In genomic region chr3R:9013765-9014380, dm6 we compare ENCODE assay signal across 1 fruit fly cellular context.
TF ChIP-seq lines count a peak whose summit lies in the region.

No protein-coding gene starts in this region.

TF ChIP-seq in whole organism, embryonic, 481 proteins besides CTCF, POLR2A, EP300 and RAD21 (continued from another document and continues in another):
- TF ChIP-seq stwl (tag; optimal IDR thresholded peaks at IDR 0.05; lab: Kevin White, UChicago): peak; percentile 50
- TF ChIP-seq CG18476 (GFP tag; optimal IDR thresholded peaks at IDR 0.05; lab: Kevin White, UChicago): peak; percentile 17
- no peak for TF ChIP-seq Sry-β (GFP tag; optimal IDR thresholded peaks at IDR 0.05; lab: Kevin White, UChicago)
- peak; percentile 16 for TF ChIP-seq CG30020 (tag; optimal IDR thresholded peaks at IDR 0.05; lab: Kevin White, UChicago)
- TF ChIP-seq Rfx (GFP tag; IDR thresholded peaks at IDR 0.05; lab: Robert Waterston, UW): peak; percentile 56
- TF ChIP-seq CG10462 (GFP tag; optimal IDR thresholded peaks at IDR 0.05; lab: Kevin White, UChicago): no peak
- peak; percentile 52 for TF ChIP-seq Hsf (GFP tag; optimal IDR thresholded peaks at IDR 0.05; lab: Kevin White, UChicago)
- 0 out of 2 replicates have a peak, but pooled peaks have one; percentile 23 for TF ChIP-seq Dref (GFP tag; IDR thresholded peaks at IDR 0.05; lab: Robert Waterston, UW)
- TF ChIP-seq Camta (GFP tag; optimal IDR thresholded peaks at IDR 0.05; lab: Kevin White, UChicago): peak; percentile 44
- peak; percentile 3 for TF ChIP-seq CG4820 (GFP tag; optimal IDR thresholded peaks at IDR 0.05; lab: Kevin White, UChicago)
- peak; percentile 35 for TF ChIP-seq CG9437 (GFP tag; optimal IDR thresholded peaks at IDR 0.05; lab: Kevin White, UChicago)
- TF ChIP-seq CG8290 (GFP tag; optimal IDR thresholded peaks at IDR 0.05; lab: Kevin White, UChicago): peak; percentile 44
- TF ChIP-seq CG8290 (tag; optimal IDR thresholded peaks at IDR 0.05; lab: Kevin White, UChicago): peak in 1 of 2 experiments; percentile 11
- TF ChIP-seq fu2 (GFP tag; optimal IDR thresholded peaks at IDR 0.05; lab: Kevin White, UChicago): peak; percentile 53
- peak; percentile 61 to 95 for TF ChIP-seq Pdp1 (GFP tag; optimal IDR thresholded peaks at IDR 0.05; lab: Kevin White, UChicago)
- 0 out of 3 replicates have a peak, but pooled peaks have one; percentile 53 for TF ChIP-seq sr (GFP tag; IDR thresholded peaks at IDR 0.05; lab: Robert Waterston, UW)
- peak; percentile 45 for TF ChIP-seq pnt (GFP tag; optimal IDR thresholded peaks at IDR 0.05; lab: Kevin White, UChicago)
- TF ChIP-seq CG11456 (GFP tag; IDR thresholded peaks at IDR 0.05; lab: Robert Waterston, UW): 0 out of 3 replicates have a peak, but pooled peaks have one; percentile 21
- TF ChIP-seq CG12104 (GFP tag; optimal IDR thresholded peaks at IDR 0.05; lab: Kevin White, UChicago): peak; percentile 53
- TF ChIP-seq CG12299 (tag; optimal IDR thresholded peaks at IDR 0.05; lab: Kevin White, UChicago): no peak
- TF ChIP-seq CG12942 (GFP tag; optimal IDR thresholded peaks at IDR 0.05; lab: Kevin White, UChicago): peak; percentile 40
- TF ChIP-seq Nf-YB (GFP tag; optimal IDR thresholded peaks at IDR 0.05; lab: Kevin White, UChicago): peak; percentile 28
- TF ChIP-seq Hr39 (optimal IDR thresholded peaks at IDR 0.05; lab: Kevin White, UChicago): no peak
- TF ChIP-seq CG31365 (tag; optimal IDR thresholded peaks at IDR 0.05; lab: Kevin White, UChicago): no peak
- no peak; the same call in 1 of the 2 replicates for TF ChIP-seq sens-2 (GFP tag; IDR thresholded peaks at IDR 0.05; lab: Robert Waterston, UW)
- TF ChIP-seq Mrtf (GFP tag; IDR thresholded peaks at IDR 0.05; lab: Robert Waterston, UW): 0 out of 3 replicates have a peak, but pooled peaks have one; percentile 20
- no peak for TF ChIP-seq CG2129 (GFP tag; IDR thresholded peaks at IDR 0.05; lab: Robert Waterston, UW; ENCODE audit: partially characterized antibody)
- peak; percentile 46; the same call in 1 of the 2 replicates for TF ChIP-seq Scr (GFP tag; IDR thresholded peaks at IDR 0.05; lab: Robert Waterston, UW; ENCODE audit: partially characterized antibody)
- TF ChIP-seq Med (GFP tag; lab: Kevin White, UChicago): peak; percentile 91
- TF ChIP-seq gcm (GFP tag; optimal IDR thresholded peaks at IDR 0.05; lab: Kevin White, UChicago): peak; percentile 7
- TF ChIP-seq CG6683 (GFP tag; optimal IDR thresholded peaks at IDR 0.05; lab: Kevin White, UChicago): no peak
- peak; percentile 42 for TF ChIP-seq Side (GFP tag; optimal IDR thresholded peaks at IDR 0.05; lab: Kevin White, UChicago)
- TF ChIP-seq sim (GFP tag; IDR thresholded peaks at IDR 0.05; lab: Robert Waterston, UW): no peak
- TF ChIP-seq CG14710 (tag; optimal IDR thresholded peaks at IDR 0.05; lab: Kevin White, UChicago): peak; percentile 26
- TF ChIP-seq CG15479 (GFP tag; optimal IDR thresholded peaks at IDR 0.05; lab: Kevin White, UChicago): peak; percentile 6
- TF ChIP-seq Hand (GFP tag; optimal IDR thresholded peaks at IDR 0.05; lab: Kevin White, UChicago): no peak
- peak in 1 of 2 experiments; percentile 38 for TF ChIP-seq Trl (optimal IDR thresholded peaks at IDR 0.05; lab: Kevin White, UChicago)
- TF ChIP-seq Trl (GFP tag; optimal IDR thresholded peaks at IDR 0.05; lab: Kevin White, UChicago): peak; percentile 67
- peak; percentile 23; the same call in 1 of the 3 replicates for TF ChIP-seq knrl (GFP tag; IDR thresholded peaks at IDR 0.05; lab: Robert Waterston, UW; ENCODE audit: partially characterized antibody)
- 0 out of 2 replicates have a peak, but pooled peaks have one; percentile 38 for TF ChIP-seq stc (GFP tag; IDR thresholded peaks at IDR 0.05; lab: Robert Waterston, UW)
- TF ChIP-seq CG1792 (GFP tag; optimal IDR thresholded peaks at IDR 0.05; lab: Kevin White, UChicago): peak; percentile 18
- TF ChIP-seq so (GFP tag; IDR thresholded peaks at IDR 0.05; lab: Robert Waterston, UW): peak; percentile 40; the same call in 1 of the 3 replicates
- TF ChIP-seq CG34376 (GFP tag; optimal IDR thresholded peaks at IDR 0.05; lab: Kevin White, UChicago): peak; percentile 73
- peak; percentile 76 for TF ChIP-seq HmgZ (tag; optimal IDR thresholded peaks at IDR 0.05; lab: Kevin White, UChicago)
- peak; percentile 8 for TF ChIP-seq CHES-1-like (GFP tag; optimal IDR thresholded peaks at IDR 0.05; lab: Kevin White, UChicago)
- peak; percentile 56 for TF ChIP-seq CG9876 (GFP tag; optimal IDR thresholded peaks at IDR 0.05; lab: Kevin White, UChicago)
- peak; percentile 14; the same call in 1 of the 2 replicates for TF ChIP-seq nerfin-2 (GFP tag; IDR thresholded peaks at IDR 0.05; lab: Robert Waterston, UW; ENCODE audit: partially characterized antibody)
- no peak for TF ChIP-seq repo (GFP tag; optimal IDR thresholded peaks at IDR 0.05; lab: Kevin White, UChicago)
- no peak for TF ChIP-seq HLH4C (GFP tag; IDR thresholded peaks at IDR 0.05; lab: Robert Waterston, UW; ENCODE audit: partially characterized antibody)
- no peak for TF ChIP-seq Dfd (GFP tag; optimal IDR thresholded peaks at IDR 0.05; lab: Kevin White, UChicago)
- TF ChIP-seq CG3281 (GFP tag; optimal IDR thresholded peaks at IDR 0.05; lab: Kevin White, UChicago): peak; percentile 57
- peak; percentile 49 for TF ChIP-seq jumu (GFP tag; optimal IDR thresholded peaks at IDR 0.05; lab: Kevin White, UChicago)
- peak; percentile 52 for TF ChIP-seq Dek (tag; optimal IDR thresholded peaks at IDR 0.05; lab: Kevin White, UChicago)
- peak; percentile 47 for TF ChIP-seq phol (tag; optimal IDR thresholded peaks at IDR 0.05; lab: Kevin White, UChicago)
- TF ChIP-seq lbe (GFP tag; optimal IDR thresholded peaks at IDR 0.05; lab: Kevin White, UChicago): peak; percentile 73
- 0 out of 3 replicates have a peak, but pooled peaks have one; percentile 37 for TF ChIP-seq H15 (GFP tag; IDR thresholded peaks at IDR 0.05; lab: Robert Waterston, UW)
- TF ChIP-seq disco-r (GFP tag; optimal IDR thresholded peaks at IDR 0.05; lab: Kevin White, UChicago): peak; percentile 45
- TF ChIP-seq CG2202 (tag; optimal IDR thresholded peaks at IDR 0.05; lab: Kevin White, UChicago): peak; percentile 9
- peak; percentile 1 for TF ChIP-seq MTF-1 (GFP tag; optimal IDR thresholded peaks at IDR 0.05; lab: Kevin White, UChicago; ENCODE audit: borderline replicate concordance)
- no peak for TF ChIP-seq btn (GFP tag; optimal IDR thresholded peaks at IDR 0.05; lab: Kevin White, UChicago)
- no peak for TF ChIP-seq CG30431 (GFP tag; optimal IDR thresholded peaks at IDR 0.05; lab: Kevin White, UChicago)
- peak; percentile 66 for TF ChIP-seq sug (tag; optimal IDR thresholded peaks at IDR 0.05; lab: Kevin White, UChicago)
- TF ChIP-seq wor (GFP tag; IDR thresholded peaks at IDR 0.05; lab: Robert Waterston, UW): no peak
- TF ChIP-seq CG13287 (GFP tag; IDR thresholded peaks at IDR 0.05; lab: Robert Waterston, UW; ENCODE audit: partially characterized antibody): no peak
- peak; percentile 46; the same call in 1 of the 2 replicates for TF ChIP-seq CG17328 (GFP tag; IDR thresholded peaks at IDR 0.05; lab: Robert Waterston, UW)
- peak; percentile 60 for TF ChIP-seq CoRest (tag; optimal IDR thresholded peaks at IDR 0.05; lab: Kevin White, UChicago)
- TF ChIP-seq CG7372 (GFP tag; IDR thresholded peaks at IDR 0.05; lab: Robert Waterston, UW): peak; percentile 34; the same call in 1 of the 2 replicates
- TF ChIP-seq Hey (tag; optimal IDR thresholded peaks at IDR 0.05; lab: Kevin White, UChicago): no peak
- TF ChIP-seq Antp (GFP tag; optimal IDR thresholded peaks at IDR 0.05; lab: Kevin White, UChicago): peak; percentile 68
- peak; percentile 57 for TF ChIP-seq MBD-R2 (GFP tag; IDR thresholded peaks at IDR 0.05; lab: Robert Waterston, UW)
- peak; percentile 48; the same call in 1 of the 2 replicates for TF ChIP-seq vvl (GFP tag; IDR thresholded peaks at IDR 0.05; lab: Robert Waterston, UW)
- TF ChIP-seq BEAF-32 (GFP tag; optimal IDR thresholded peaks at IDR 0.05; lab: Kevin White, UChicago): peak; percentile 31
- peak; percentile 49 for TF ChIP-seq CG6689 (GFP tag; IDR thresholded peaks at IDR 0.05; lab: Robert Waterston, UW)
- no peak for TF ChIP-seq CG15269 (tag; optimal IDR thresholded peaks at IDR 0.05; lab: Kevin White, UChicago)
- peak; percentile 25 for TF ChIP-seq nerfin-1 (tag; optimal IDR thresholded peaks at IDR 0.05; lab: Kevin White, UChicago)
- TF ChIP-seq Ada2b (GFP tag; IDR thresholded peaks at IDR 0.05; lab: Robert Waterston, UW): 0 out of 2 replicates have a peak, but pooled peaks have one; percentile 31
- TF ChIP-seq pzg (GFP tag; optimal IDR thresholded peaks at IDR 0.05; lab: Kevin White, UChicago): peak; percentile 70
- TF ChIP-seq E2f1 (GFP tag; IDR thresholded peaks at IDR 0.05; lab: Robert Waterston, UW): 0 out of 2 replicates have a peak, but pooled peaks have one; percentile 11
- 0 out of 2 replicates have a peak, but pooled peaks have one; percentile 42 for TF ChIP-seq Xrp1 (GFP tag; IDR thresholded peaks at IDR 0.05; lab: Robert Waterston, UW)
- TF ChIP-seq prd (optimal IDR thresholded peaks at IDR 0.05; lab: Kevin White, UChicago): no peak
- TF ChIP-seq prd (GFP tag; IDR thresholded peaks at IDR 0.05; lab: Robert Waterston, UW): peak; percentile 37; the same call in 1 of the 3 replicates
- TF ChIP-seq Atf3 (GFP tag; optimal IDR thresholded peaks at IDR 0.05; lab: Kevin White, UChicago): peak; percentile 27
- peak; percentile 26 for TF ChIP-seq CG9727 (GFP tag; optimal IDR thresholded peaks at IDR 0.05; lab: Kevin White, UChicago)
- peak; percentile 62 for TF ChIP-seq CG3847 (GFP tag; IDR thresholded peaks at IDR 0.05; lab: Robert Waterston, UW)
- TF ChIP-seq CG32772 (GFP tag; IDR thresholded peaks at IDR 0.05; lab: Robert Waterston, UW): no peak
- peak; percentile 78 for TF ChIP-seq CG10543 (GFP tag; optimal IDR thresholded peaks at IDR 0.05; lab: Kevin White, UChicago)
- peak; percentile 6 for TF ChIP-seq kay (GFP tag; optimal IDR thresholded peaks at IDR 0.05; lab: Kevin White, UChicago)
- peak; percentile 22 for TF ChIP-seq Atf-2 (GFP tag; optimal IDR thresholded peaks at IDR 0.05; lab: Kevin White, UChicago)
- peak; percentile 72 for TF ChIP-seq shn (GFP tag; optimal IDR thresholded peaks at IDR 0.05; lab: Kevin White, UChicago)
- TF ChIP-seq YL-1 (GFP tag; optimal IDR thresholded peaks at IDR 0.05; lab: Kevin White, UChicago): peak; percentile 89
- TF ChIP-seq CG17359 (tag; optimal IDR thresholded peaks at IDR 0.05; lab: Kevin White, UChicago): peak; percentile 50
- no peak for TF ChIP-seq CG8359 (GFP tag; optimal IDR thresholded peaks at IDR 0.05; lab: Kevin White, UChicago; ENCODE audit: borderline replicate concordance)
- TF ChIP-seq pho (GFP tag; optimal IDR thresholded peaks at IDR 0.05; lab: Kevin White, UChicago): peak; percentile 63
- peak; percentile 65 for TF ChIP-seq CG7786 (GFP tag; optimal IDR thresholded peaks at IDR 0.05; lab: Kevin White, UChicago)
- TF ChIP-seq tna (GFP tag; IDR thresholded peaks at IDR 0.05; lab: Robert Waterston, UW; ENCODE audit: partially characterized antibody): no peak
- no peak for TF ChIP-seq luna (GFP tag; optimal IDR thresholded peaks at IDR 0.05; lab: Kevin White, UChicago)
- TF ChIP-seq CG5953 (GFP tag; IDR thresholded peaks at IDR 0.05; lab: Robert Waterston, UW): no peak
- peak; percentile 30; the same call in 1 of the 2 replicates for TF ChIP-seq CG1024 (GFP tag; IDR thresholded peaks at IDR 0.05; lab: Robert Waterston, UW)
- TF ChIP-seq tgo (GFP tag; IDR thresholded peaks at IDR 0.05; lab: Robert Waterston, UW): peak; percentile 45; the same call in 2 of the 3 replicates
- TF ChIP-seq PHDP (tag; optimal IDR thresholded peaks at IDR 0.05; lab: Kevin White, UChicago): peak; percentile 8
- peak; percentile 71 for TF ChIP-seq ftz-f1 (GFP tag; optimal IDR thresholded peaks at IDR 0.05; lab: Kevin White, UChicago)
- peak; percentile 72 for TF ChIP-seq ci (GFP tag; IDR thresholded peaks at IDR 0.05; lab: Robert Waterston, UW)
- peak; percentile 63 for TF ChIP-seq pb (GFP tag; optimal IDR thresholded peaks at IDR 0.05; lab: Kevin White, UChicago)
- peak; percentile 45 for TF ChIP-seq nmo (GFP tag; optimal IDR thresholded peaks at IDR 0.05; lab: Kevin White, UChicago)
- peak; percentile 53; the same call in 1 of the 2 replicates for TF ChIP-seq slbo (GFP tag; IDR thresholded peaks at IDR 0.05; lab: Robert Waterston, UW)
- peak; percentile 64 for TF ChIP-seq Mes4 (GFP tag; optimal IDR thresholded peaks at IDR 0.05; lab: Kevin White, UChicago)
- TF ChIP-seq Myb (GFP tag; optimal IDR thresholded peaks at IDR 0.05; lab: Kevin White, UChicago): peak; percentile 55
- TF ChIP-seq Max (GFP tag; optimal IDR thresholded peaks at IDR 0.05; lab: Kevin White, UChicago): peak; percentile 44
- TF ChIP-seq Ptx1 (GFP tag; IDR thresholded peaks at IDR 0.05; lab: Robert Waterston, UW): peak; percentile 30; the same call in 1 of the 2 replicates
- peak; percentile 45 for TF ChIP-seq en (GFP tag; optimal IDR thresholded peaks at IDR 0.05; lab: Kevin White, UChicago)
- TF ChIP-seq Dad (GFP tag; optimal IDR thresholded peaks at IDR 0.05; lab: Kevin White, UChicago): peak; percentile 27
- TF ChIP-seq bsh (GFP tag; optimal IDR thresholded peaks at IDR 0.05; lab: Kevin White, UChicago): peak in 1 of 2 experiments; percentile 55
- TF ChIP-seq HHEX (GFP tag; optimal IDR thresholded peaks at IDR 0.05; lab: Kevin White, UChicago): peak; percentile 27
- TF ChIP-seq usp (GFP tag; optimal IDR thresholded peaks at IDR 0.05; lab: Kevin White, UChicago): no peak
- no peak for TF ChIP-seq CG15011 (GFP tag; optimal IDR thresholded peaks at IDR 0.05; lab: Kevin White, UChicago)
- TF ChIP-seq CG7928 (GFP tag; optimal IDR thresholded peaks at IDR 0.05; lab: Kevin White, UChicago): peak; percentile 4
- no peak for TF ChIP-seq ase (GFP tag; IDR thresholded peaks at IDR 0.05; lab: Robert Waterston, UW)
- TF ChIP-seq CG4360 (GFP tag; IDR thresholded peaks at IDR 0.05; lab: Robert Waterston, UW): no peak
- TF ChIP-seq crol (GFP tag; IDR thresholded peaks at IDR 0.05; lab: Robert Waterston, UW): peak; percentile 99
- no peak for TF ChIP-seq CG11695 (GFP tag; IDR thresholded peaks at IDR 0.05; lab: Robert Waterston, UW)
- peak; percentile 57; the same call in 1 of the 2 replicates for TF ChIP-seq chm (GFP tag; IDR thresholded peaks at IDR 0.05; lab: Robert Waterston, UW)
- TF ChIP-seq CG11093 (GFP tag; IDR thresholded peaks at IDR 0.05; lab: Robert Waterston, UW): no peak
- peak; percentile 52; the same call in 1 of the 3 replicates for TF ChIP-seq CG34422 (GFP tag; IDR thresholded peaks at IDR 0.05; lab: Robert Waterston, UW)
- peak; percentile 16 for TF ChIP-seq Hr3 (GFP tag; optimal IDR thresholded peaks at IDR 0.05; lab: Kevin White, UChicago)
- peak; percentile 39 for TF ChIP-seq CG13775 (GFP tag; optimal IDR thresholded peaks at IDR 0.05; lab: Kevin White, UChicago)
- no peak for TF ChIP-seq CG8765 (GFP tag; IDR thresholded peaks at IDR 0.05; lab: Robert Waterston, UW)
